Worm (Caenorhabditis elegans): Measurements from ENCODE around the gene R01E6.5.

The R01E6.5 gene

ce11 chrX:13581820-13582219 lies 45.0 kb downstream of the R01E6.5 start, which contains the start of gene F54B11.10:
Gene F54B11.10, plus strand, starts transcription at chrX:13582120.
- TF ChIP-seq M03D4.4 (tag; optimal IDR thresholded peaks at IDR 0.05): no peak
- TF ChIP-seq lin-13 (tag; optimal IDR thresholded peaks at IDR 0.05): no peak
- TF ChIP-seq ceh-83 (GFP tag; optimal IDR thresholded peaks at IDR 0.05): no peak
- no peak for TF ChIP-seq lsy-2 (tag; optimal IDR thresholded peaks at IDR 0.05)
- no peak for TF ChIP-seq drap-1 (GFP tag; optimal IDR thresholded peaks at IDR 0.05)
- TF ChIP-seq nhr-237 (tag; optimal IDR thresholded peaks at IDR 0.05): no peak
- no peak for TF ChIP-seq unc-39 (tag; optimal IDR thresholded peaks at IDR 0.05)
- TF ChIP-seq elt-1 (tag; optimal IDR thresholded peaks at IDR 0.05; ENCODE audit: borderline replicate concordance, insufficient read depth): no peak

ce11 chrX:13583895-13584344 lies 47.1 kb downstream of the R01E6.5 start:
- TF ChIP-seq drap-1 (GFP tag; optimal IDR thresholded peaks at IDR 0.05) (peak; percentile 67), unc-120 (tag; optimal IDR thresholded peaks at IDR 0.05; ENCODE audit: poor library complexity, severe bottlenecking) (peak; percentile 10), sptf-1 (tag; optimal IDR thresholded peaks at IDR 0.05) (peak; percentile 69), nhr-237 (tag; optimal IDR thresholded peaks at IDR 0.05) (no peak), lin-32 (GFP tag; optimal IDR thresholded peaks at IDR 0.05) (peak; percentile 67), unc-39 (tag; optimal IDR thresholded peaks at IDR 0.05) (peak; percentile 1), ceh-39 (tag; optimal IDR thresholded peaks at IDR 0.05) (peak; percentile 87), bed-3 (GFP tag; optimal IDR thresholded peaks at IDR 0.05) (no peak), elt-1 (tag; optimal IDR thresholded peaks at IDR 0.05; ENCODE audit: borderline replicate concordance, insufficient read depth) (peak; percentile 27), ceh-43 (GFP tag; optimal IDR thresholded peaks at IDR 0.05) (peak; percentile 1), nhr-2 (tag; optimal IDR thresholded peaks at IDR 0.05) (peak; percentile 90), unc-62 (GFP tag; optimal IDR thresholded peaks at IDR 0.05) (peak; percentile 70), mls-2 (tag; optimal IDR thresholded peaks at IDR 0.05) (peak; percentile 79), nhr-28 (tag; optimal IDR thresholded peaks at IDR 0.05) (no peak), mep-1 (tag; optimal IDR thresholded peaks at IDR 0.05) (peak; percentile 46), M03D4.4 (tag; optimal IDR thresholded peaks at IDR 0.05) (peak; percentile 26), ham-2 (GFP tag; optimal IDR thresholded peaks at IDR 0.05) (peak; percentile 63), mab-5 (tag; optimal IDR thresholded peaks at IDR 0.05) (no peak), cnd-1 (tag; optimal IDR thresholded peaks at IDR 0.05) (peak; percentile 70)

ce11 chrX:13584725-13585371 lies 48.0 kb downstream of the R01E6.5 start, which contains the start of gene unc-84:
Gene unc-84, plus strand, starts transcription at chrX:13584775.
- TF ChIP-seq nhr-237 (tag; optimal IDR thresholded peaks at IDR 0.05): no peak
- peak; percentile 37 for TF ChIP-seq sptf-1 (tag; optimal IDR thresholded peaks at IDR 0.05)
- no peak for TF ChIP-seq ceh-39 (tag; optimal IDR thresholded peaks at IDR 0.05)
- TF ChIP-seq lin-32 (GFP tag; optimal IDR thresholded peaks at IDR 0.05): no peak
- TF ChIP-seq drap-1 (GFP tag; optimal IDR thresholded peaks at IDR 0.05): no peak
- TF ChIP-seq mls-2 (tag; optimal IDR thresholded peaks at IDR 0.05): no peak

Measured in whole organism, mixed stage, embryonic.